Worm (Caenorhabditis elegans): ENCODE results near the gene sea-1.

sea-1 gene

DNA sequence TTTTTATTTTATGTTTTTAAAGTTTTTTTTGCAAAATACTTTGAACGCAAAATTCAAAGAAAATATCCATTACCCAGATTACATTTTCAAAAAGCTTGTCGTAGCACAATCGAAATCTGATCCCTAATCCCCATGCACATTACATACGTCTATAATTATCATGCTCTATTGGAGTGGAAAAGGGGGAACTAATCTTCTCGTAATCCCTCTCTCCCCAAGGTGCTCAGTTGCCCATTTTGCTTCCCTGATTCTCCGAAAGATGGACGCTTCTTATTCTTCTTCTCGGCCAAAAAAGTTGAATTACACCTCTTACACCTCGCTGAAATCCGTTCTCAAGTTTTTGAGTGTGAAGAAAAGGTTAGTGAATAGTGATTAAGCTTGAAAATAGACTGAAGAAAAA is 37.7 kb upstream of the sea-1 start, which contains the start of gene fbxc-53:
TSS of gene fbxc-53 (plus strand) at position 245 of the 400 bp plus-strand sequence.
- TF ChIP-seq lin-35 (GFP tag; optimal IDR thresholded peaks at IDR 0.05) = no peak
- TF ChIP-seq madf-3 (GFP tag; IDR thresholded peaks at IDR 0.05) = no peak

DNA sequence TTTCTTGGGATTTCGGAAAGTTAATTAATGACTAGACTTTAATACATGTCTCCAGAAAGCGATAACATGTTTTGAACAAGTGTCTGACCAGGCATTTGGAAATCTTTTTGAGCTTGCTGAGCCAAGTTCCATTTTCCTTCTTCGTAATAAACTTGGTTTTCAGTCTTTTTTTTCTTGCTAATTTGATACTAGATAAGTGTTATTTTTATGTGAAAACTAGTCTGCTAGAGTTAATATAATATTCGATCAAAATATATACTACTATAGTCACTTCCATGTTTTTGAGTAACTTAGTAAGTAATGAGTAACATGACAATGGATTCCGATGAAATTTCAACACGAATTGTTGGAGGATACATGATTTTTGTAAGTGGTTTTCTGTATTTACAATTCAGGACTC is 35.9 kb upstream of the sea-1 start, which contains the start of gene srx-110:
TSS of gene srx-110 (plus strand) at position 301 of the 400 bp plus-strand sequence.
- TF ChIP-seq Y53F4B.3 (GFP tag; IDR thresholded peaks at IDR 0.05) = no peak
- no peak for TF ChIP-seq F10E7.11 (tag; optimal IDR thresholded peaks at IDR 0.05)
- TF ChIP-seq die-1 (tag; optimal IDR thresholded peaks at IDR 0.05) = no peak
- no peak for TF ChIP-seq C06A6.2 (GFP tag; conservative IDR thresholded peaks at IDR 0.05)
- TF ChIP-seq dpl-1 (GFP tag; optimal IDR thresholded peaks at IDR 0.05) = no peak
- TF ChIP-seq F33H1.4 (GFP tag; IDR thresholded peaks at IDR 0.05) = no peak
- TF ChIP-seq unc-62 (GFP tag; optimal IDR thresholded peaks at IDR 0.05) = no peak
- TF ChIP-seq C17E4.6 (GFP tag; IDR thresholded peaks at IDR 0.05) = no peak
- TF ChIP-seq nhr-179 (tag; optimal IDR thresholded peaks at IDR 0.05) = no peak
- no peak for TF ChIP-seq let-607 (tag; optimal IDR thresholded peaks at IDR 0.05)
- no peak for TF ChIP-seq Y95B8A.8 (GFP tag; IDR thresholded peaks at IDR 0.05)
- no peak for TF ChIP-seq ekl-4 (GFP tag; IDR thresholded peaks at IDR 0.05)
- TF ChIP-seq D2030.7 (GFP tag; IDR thresholded peaks at IDR 0.05) = no peak
- no peak for TF ChIP-seq hrde-1 (tag; optimal IDR thresholded peaks at IDR 0.05; ENCODE audit: borderline replicate concordance)
- TF ChIP-seq attf-6 (GFP tag; IDR thresholded peaks at IDR 0.05) = no peak
- no peak for TF ChIP-seq pbrm-1 (GFP tag; IDR thresholded peaks at IDR 0.05)

DNA sequence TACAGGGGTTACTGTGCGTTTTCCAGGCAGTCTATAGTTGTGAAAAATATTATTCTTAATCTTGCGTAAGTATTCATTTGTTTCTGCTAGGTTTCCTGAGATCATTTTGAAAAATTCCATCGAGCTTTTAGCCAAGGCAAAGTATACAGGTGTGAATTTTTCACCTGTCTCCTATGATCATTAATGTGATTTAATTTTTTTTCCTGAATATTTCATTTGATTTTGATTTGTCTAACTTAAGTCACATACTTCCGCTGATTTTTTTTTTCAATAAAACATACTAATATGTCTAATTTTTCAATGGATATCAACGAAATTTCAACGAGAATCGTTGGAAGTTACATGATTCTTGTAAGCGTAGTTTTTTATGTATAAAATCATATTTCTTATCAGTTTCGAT is 31.9 kb upstream of the sea-1 start, which contains the start of gene srx-108:
TSS of gene srx-108 (plus strand) at position 301 of the 400 bp plus-strand sequence.
- TF ChIP-seq madf-8 (GFP tag; conservative IDR thresholded peaks at IDR 0.05) (no peak), mcd-1 (GFP tag; IDR thresholded peaks at IDR 0.05) (no peak), egrh-3 (GFP tag; IDR thresholded peaks at IDR 0.05) (no peak), mes-4 (tag; optimal IDR thresholded peaks at IDR 0.05) (no peak), ztf-3 (GFP tag; optimal IDR thresholded peaks at IDR 0.05) (no peak), sptf-2 (GFP tag; optimal IDR thresholded peaks at IDR 0.05) (no peak), snpc-4 (GFP tag; optimal IDR thresholded peaks at IDR 0.05) (no peak), snpc-4 (tag; optimal IDR thresholded peaks at IDR 0.05) (no peak), tbx-9 (tag; optimal IDR thresholded peaks at IDR 0.05; ENCODE audit: borderline replicate concordance) (no peak), somi-1 (GFP tag; optimal IDR thresholded peaks at IDR 0.05) (no peak), B0336.3 (GFP tag; IDR thresholded peaks at IDR 0.05) (no peak), attf-5 (GFP tag; optimal IDR thresholded peaks at IDR 0.05) (no peak), B0261.1 (tag; optimal IDR thresholded peaks at IDR 0.05) (no peak), lin-35 (GFP tag; optimal IDR thresholded peaks at IDR 0.05) (no peak), rpc-1 (optimal IDR thresholded peaks at IDR 0.05) (no peak), rpc-1 (tag; optimal IDR thresholded peaks at IDR 0.05) (no peak), cebp-2 (GFP tag; IDR thresholded peaks at IDR 0.05) (no peak), efl-1 (GFP tag; optimal IDR thresholded peaks at IDR 0.05) (no peak), unc-130 (GFP tag; optimal IDR thresholded peaks at IDR 0.05) (no peak), ceh-40 (GFP tag; IDR thresholded peaks at IDR 0.05) (no peak), lin-40 (tag; optimal IDR thresholded peaks at IDR 0.05) (no peak), madf-3 (GFP tag; IDR thresholded peaks at IDR 0.05) (no peak)

All from whole organism, young adult.